Fruit fly (Drosophila melanogaster) ovary, adult (tissue): ENCODE results near the gene SF1.

Experiments used
- CG17801 ChIP-seq: fragments of 200-800 bp; optimal IDR thresholded peaks from 2 replicates; lab custom pipeline; 2019; ENCODE audit warnings: missing biosample characterization, mild to moderate bottlenecking, missing genetic modification characterization, moderate library complexity; ENCODE audit not compliant: partially characterized antibody

Gene SF1

DNA sequence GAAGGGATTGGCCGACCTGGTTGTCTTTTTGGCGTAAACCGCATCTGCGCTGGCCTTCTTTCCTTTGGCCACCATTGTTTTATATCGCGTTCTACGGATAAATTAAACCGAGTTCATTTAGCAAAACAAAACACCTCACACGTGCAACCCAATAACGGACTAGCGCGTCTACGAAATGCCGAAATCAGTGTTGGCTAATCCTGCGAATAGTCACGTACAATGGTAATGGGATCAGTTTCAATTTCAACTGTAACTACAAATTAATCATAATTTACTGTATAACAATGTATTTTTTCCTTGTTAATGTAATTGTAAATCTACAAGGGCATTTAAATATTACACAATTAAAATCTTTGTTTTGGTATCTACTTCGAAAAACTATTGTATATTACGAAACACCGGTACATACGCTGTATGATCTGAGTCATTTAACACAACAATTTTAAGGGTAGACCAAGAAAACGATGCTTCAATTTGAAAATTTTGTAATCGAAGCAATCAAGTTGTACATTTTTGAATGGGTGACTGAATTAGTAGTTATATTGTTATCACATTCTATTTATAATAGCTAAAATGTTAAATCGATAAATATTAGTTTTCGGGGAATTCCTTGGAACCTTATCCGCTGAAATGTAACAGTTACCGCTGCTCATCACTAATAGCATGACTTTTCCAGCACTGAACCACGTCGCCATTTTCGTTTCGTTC lies at the start of gene SF1:
Gene SF1, plus strand, starts transcription at position 633 of the 708 bp plus-strand sequence.
- TF ChIP-seq CG17801 (GFP tag; lab: Kevin White, UChicago) = no peak

DNA sequence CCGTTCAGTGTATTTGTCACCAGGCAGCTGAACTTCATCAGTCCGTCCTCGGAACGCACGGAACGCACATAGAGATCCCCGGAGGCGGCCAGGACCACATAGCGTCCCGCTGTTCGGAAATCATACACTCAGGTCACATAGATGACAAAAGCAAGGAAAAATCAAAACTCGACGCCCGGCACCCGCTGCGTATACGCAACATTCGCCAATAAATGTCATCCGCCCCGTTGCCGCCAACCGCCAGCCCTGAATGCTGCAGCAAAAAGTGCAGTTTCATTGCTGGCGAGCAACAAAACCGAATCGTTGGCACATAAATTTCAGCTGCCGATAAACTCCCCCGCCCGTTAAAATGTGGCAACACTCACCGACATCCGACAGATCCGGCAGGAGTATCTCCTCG lies 48.1 kb upstream of the SF1 start:
- TF ChIP-seq CG17801 (GFP tag; lab: Kevin White, UChicago) = no peak

DNA sequence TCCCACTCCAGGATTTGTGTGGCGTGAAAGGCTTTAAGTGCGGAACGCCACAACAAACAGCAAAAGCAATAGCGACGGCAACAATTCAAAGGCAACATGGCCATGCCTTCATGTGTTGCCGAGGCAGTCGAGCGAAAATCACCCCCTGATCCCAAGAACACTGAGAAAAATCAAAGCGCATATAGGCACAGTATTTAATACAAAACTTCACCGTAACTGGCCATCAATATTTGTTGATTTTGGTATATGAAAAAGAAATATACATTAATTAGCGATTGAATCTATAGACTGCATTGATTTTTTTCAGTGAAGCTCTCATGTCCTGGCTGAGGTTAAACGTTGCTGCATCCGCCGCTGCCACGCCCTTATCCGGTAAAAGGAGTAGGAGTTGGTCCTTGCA lies 39.1 kb upstream of the SF1 start:
- TF ChIP-seq CG17801 (GFP tag; lab: Kevin White, UChicago) = no peak

DNA sequence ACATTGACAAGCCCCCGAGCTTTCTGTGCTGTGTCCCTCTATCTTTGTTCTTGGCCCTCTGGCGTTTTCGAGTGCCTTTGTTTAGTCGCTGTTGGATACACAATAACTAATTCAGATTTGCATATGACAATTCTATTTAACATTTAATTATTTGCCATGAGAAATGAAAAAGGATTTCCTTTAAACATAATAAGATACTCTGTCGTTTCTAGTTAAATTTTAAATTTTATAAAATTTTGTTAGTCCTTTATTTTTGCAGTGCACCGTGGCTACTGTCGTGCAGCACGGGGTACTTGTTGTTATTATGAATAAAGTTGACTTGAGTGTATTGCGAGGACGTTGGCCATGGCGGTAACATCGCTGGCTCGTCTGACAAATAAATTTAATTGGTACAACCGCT lies 37.4 kb upstream of the SF1 start:
- no peak for TF ChIP-seq CG17801 (GFP tag; lab: Kevin White, UChicago)

DNA sequence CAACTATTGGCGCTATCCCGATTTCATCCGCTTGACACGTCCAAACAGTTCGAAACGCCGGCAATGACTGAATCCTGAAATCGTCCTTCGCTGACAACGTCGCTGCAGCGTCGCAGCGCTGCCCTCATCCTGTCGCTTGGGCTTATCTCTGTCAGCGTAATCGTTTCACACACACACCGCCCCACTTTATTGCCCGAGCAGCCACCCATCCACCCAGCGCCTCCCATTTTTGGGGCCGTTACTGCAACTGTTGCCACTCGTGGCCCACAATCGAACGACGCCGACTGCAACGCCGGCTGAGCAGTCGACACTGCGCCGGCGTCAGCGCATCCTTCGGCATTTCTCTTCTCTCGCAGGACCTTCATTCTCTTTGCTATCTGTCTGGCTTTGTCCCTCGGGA lies 34.6 kb upstream of the SF1 start, which contains the start of gene Dscam3:
Gene Dscam3, minus strand, starts transcription at position 69 of the 400 bp plus-strand sequence.
- TF ChIP-seq CG17801 (GFP tag; lab: Kevin White, UChicago) = no peak

DNA sequence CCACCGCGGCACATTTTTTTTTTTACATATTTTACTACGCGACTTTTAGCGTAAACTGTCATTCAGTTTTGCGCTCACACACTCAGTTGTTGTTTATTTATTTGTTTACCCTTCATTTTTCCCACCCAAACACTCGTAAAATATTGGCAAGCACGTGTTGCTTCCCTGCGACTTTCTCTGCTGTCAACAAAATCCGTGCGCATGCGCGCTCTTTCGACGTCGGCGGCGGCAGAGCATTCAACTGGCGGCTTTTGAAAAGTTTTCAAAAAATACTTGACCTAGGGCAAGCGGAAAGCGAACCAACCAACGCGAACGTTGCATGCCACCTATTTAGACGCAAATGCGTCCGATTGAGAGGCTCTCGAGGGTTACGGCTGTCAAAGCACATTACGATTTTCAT lies 33.4 kb upstream of the SF1 start:
- no peak for TF ChIP-seq CG17801 (GFP tag; lab: Kevin White, UChicago)

DNA sequence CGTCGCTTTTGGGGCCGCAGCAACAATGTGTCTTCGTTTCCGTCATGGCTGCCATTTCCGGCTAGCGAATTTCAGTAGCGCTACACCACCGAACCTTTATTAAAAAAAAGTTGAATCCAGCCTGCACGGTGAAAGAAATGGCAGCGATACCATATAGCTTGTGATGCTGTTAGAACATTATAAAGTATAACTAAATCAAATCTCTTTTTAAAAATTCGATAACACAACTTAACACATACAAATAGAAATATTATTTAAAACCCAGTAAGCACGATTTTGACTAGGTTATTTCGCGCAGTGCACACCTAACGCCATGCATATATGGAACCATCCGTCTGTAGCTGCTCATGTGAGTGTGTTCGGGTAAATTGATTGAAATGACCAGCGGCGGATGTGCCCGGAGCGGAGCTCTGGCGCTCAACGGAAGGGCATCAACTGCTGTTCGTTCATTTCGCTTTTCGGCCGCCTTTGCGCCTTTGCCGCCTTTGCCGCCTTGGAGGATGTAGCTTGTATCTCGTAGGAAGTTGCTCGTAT lies 14.1 kb upstream of the SF1 start:
- no peak for TF ChIP-seq CG17801 (GFP tag; lab: Kevin White, UChicago)

DNA sequence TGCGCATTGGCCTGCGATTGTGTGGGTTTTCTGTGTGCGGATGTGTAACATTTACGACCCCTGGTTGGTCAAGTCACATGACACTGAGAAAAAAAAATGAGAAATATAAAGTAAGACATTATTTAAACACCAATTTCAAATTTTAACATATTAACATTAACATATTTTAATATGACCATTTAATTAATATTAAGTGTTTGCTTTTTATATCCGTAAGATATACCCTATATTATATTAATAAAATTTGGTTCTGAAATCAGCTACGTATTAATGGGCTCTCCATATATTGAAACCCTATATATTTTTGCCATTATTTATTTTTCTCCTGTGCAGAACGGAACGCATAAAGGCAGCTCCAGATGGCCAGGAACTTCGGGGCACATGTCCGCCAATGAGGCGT lies 9.8 kb upstream of the SF1 start:
- TF ChIP-seq CG17801 (GFP tag; lab: Kevin White, UChicago) = no peak

DNA sequence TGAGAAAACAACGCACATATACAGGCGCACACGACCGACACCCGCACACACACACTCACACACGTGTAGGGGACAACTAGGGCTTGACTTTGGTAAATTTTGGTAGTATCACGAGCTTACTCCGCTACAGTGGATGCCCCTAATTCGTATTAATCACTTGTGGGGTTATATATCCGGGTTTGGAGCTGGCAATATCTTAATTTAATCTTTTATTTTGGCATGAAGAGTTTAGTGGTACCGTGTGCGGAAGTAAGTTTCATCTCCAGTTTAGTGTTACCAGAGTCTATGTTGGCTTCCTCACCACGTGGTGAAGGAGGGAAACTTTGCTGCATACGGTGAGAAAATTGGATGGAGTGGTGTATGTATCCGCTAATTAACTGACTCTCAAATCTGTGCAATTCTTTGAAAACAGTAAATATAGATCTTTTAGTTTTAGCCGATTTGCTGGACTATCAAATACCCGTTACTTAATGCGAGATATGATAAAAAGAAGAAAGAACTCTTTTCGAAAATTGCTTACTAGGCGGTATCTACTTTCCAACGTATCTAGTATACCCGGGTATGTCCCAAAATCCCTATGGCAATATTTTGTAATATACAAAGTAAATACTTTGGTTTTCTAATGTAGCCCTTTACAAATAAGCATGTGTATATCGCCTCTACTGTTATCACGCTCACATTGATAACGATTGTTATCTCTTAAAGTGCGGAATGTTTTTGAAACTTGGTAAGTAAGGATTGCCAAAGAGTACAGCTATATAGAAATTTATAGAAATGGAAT lies 5.7 kb upstream of the SF1 start, which contains the start of the genes CG5823 and P5cr-2:
Gene CG5823, minus strand, starts transcription at position 263 of the 781 bp plus-strand sequence.
Gene P5cr-2, plus strand, starts transcription at position 491 of the 781 bp plus-strand sequence.
- no peak for TF ChIP-seq CG17801 (GFP tag; lab: Kevin White, UChicago)

DNA sequence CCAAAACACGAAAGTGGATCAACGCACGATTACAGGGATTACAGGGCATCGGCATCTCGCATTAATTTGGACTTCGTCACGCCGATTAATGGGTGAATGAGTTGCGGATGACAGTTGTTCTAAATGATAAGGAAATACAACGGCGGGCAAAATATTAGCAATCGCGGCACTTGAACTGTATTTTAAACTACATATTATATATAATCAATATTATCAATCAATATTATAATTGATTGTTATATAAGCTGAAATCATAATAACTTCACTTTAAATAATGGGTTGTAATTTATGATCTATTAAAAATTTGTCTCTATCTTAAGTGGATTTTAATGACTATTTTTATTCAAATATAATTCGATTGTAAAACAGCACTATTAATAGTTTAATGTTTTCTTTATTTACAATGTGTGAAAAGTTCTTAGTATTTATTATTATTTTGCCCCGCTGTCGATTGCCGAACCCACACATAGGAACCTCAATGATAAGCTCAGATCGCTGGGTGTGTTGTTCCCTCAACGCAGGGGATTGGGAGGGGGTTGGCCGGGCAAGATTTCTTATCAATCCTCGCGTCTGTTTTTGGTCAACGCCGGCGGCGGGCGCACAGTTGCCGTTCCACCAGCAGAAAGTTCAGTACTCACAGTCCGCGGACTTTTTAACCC lies 5.0 kb upstream of the SF1 start:
- TF ChIP-seq CG17801 (GFP tag; lab: Kevin White, UChicago) = peak; percentile 8

DNA sequence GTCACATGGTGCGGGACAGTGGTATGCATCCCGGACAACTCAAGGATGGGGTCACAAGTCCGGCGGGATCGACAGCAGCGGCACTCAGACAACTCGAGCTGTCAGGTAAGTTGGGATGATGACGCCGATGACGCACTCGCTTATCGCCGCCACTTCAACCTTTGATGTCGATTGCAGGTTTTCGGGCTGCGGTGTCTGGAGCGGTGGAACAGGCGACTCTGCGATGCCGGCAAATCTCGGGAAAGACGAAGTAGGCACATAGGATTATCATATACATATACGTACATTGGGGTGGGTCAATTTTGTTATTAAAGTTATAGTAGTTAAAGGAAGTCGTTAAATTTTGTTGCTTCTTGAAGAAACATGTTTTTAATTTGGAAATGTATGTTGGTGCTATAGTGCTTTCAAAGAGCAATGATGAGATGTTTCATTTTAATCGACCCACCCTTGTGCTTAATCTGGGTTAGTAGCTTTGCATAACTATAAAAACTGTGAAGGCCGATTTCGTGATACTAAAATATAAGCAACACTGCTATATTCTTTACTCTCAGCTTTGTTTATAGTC lies 3.5 kb upstream of the SF1 start:
- no peak for TF ChIP-seq CG17801 (GFP tag; lab: Kevin White, UChicago)

DNA sequence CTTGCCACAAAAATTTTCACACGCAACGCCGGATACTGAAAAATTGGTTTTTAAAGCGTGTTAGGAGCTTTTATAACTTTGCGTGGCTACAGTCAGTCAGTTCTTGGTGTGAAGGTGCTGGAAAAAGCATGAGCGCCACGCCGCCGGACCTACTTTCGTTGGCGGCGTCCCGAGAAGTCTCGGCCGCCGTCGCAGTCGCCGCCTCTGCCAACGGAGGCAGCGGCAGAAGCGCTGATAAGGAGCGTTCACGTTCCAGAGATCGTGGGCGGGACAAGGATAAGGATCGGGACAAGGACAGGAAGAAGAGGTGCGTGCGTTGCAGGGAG lies 239 bp downstream of the SF1 start:
- no peak for TF ChIP-seq CG17801 (GFP tag; lab: Kevin White, UChicago)

DNA sequence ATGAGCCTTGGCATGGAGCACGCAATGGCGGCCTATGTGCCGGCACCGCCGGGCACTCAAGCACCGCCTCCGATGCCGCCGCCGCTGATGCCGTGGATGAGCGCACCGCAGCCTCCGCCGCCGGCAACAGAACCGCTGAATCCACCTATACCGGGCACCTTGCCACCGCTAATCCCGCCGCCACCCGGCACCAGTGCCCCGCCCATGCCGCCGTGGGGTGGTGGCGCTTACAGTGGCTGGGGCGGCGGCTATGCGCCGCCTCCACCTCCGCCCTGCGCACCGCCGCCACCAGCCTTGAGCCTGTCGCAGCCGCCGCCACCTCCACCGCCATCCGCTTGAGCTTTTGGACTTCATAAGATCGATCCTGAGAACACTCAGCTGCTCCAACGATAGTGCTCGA lies 4.4 kb downstream of the SF1 start:
- TF ChIP-seq CG17801 (GFP tag; lab: Kevin White, UChicago) = no peak

DNA sequence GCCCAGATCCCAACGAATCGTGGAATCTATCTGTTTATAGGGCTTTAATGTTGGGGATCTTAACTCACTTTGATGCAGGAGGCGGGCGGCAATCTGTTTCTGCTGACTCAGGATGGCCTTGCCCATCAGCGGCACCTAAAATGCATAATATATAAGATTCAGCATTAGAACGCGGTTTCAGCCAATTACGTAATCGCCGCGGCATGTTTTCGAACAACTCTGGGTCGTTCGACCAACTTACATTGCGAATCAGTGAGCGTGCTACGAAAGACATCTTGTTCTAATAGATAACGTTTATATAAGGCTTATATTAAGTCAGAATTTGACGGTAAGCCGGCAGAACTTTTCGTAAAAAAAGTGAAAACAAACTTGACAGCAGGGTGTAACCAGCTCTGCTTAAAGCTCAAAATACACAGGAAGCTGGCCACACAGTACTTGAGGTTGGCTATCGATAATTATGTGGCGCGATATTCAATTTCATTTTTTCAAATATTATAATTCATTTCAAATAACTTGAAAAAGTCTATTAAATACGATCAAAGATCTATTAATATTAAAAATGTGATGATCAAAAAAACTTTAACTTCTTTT lies 6.0 kb downstream of the SF1 start, which contains the start of gene Prx3:
Gene Prx3, minus strand, starts transcription at position 417 of the 591 bp plus-strand sequence.
- no peak for TF ChIP-seq CG17801 (GFP tag; lab: Kevin White, UChicago)
